Worm (Caenorhabditis elegans): ENCODE measurements around the gene M162.7.

DNA sequence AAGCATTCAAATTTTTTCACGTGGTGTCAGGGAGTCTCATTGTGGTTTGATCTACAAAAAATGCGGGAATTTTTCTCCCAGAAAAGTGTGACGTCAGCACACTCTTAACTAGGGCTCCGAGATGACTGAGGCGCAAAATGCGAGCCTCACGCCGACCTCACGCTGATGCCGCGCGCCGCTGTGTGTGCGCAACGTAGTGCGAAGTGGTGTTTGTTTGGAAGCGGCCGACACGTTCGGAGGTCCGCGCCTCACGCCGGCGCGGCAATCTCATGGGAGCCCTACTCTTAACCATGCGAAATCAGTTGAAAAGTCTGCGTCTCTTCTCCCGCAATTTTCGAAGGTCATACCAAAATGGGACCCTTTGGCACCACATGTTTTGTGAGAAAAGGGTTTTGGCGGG lies 4.6 kb downstream of the M162.7 start:
- TF ChIP-seq med-1 (GFP tag; optimal IDR thresholded peaks at IDR 0.05; ENCODE audit: insufficient read depth): no peak
- no peak for TF ChIP-seq flt-1 (GFP tag; IDR thresholded peaks at IDR 0.05)

Data from whole organism, midembryonic.